Fruit fly (Drosophila melanogaster) whole organism, prepupa: Measurements from ENCODE around the gene mRpL46.
A peak's percentile ranks its signal among the peaks of the same experiment; 100 is the strongest.

Experiments used
- Blimp-1 ChIP-seq: fragments of 200-800 bp; sonication (Bioruptor generic); optimal IDR thresholded peaks from 3 replicates; lab custom pipeline; 2017; ENCODE audit warnings: missing biosample characterization, missing genetic modification characterization, mild to moderate bottlenecking, moderate library complexity, missing genetic modification reagents
- CG32006 ChIP-seq: fragments of 200-800 bp; sonication (Bioruptor generic); optimal IDR thresholded peaks from 3 replicates; lab custom pipeline; 2017; ENCODE audit warnings: missing biosample characterization, mild to moderate bottlenecking, missing genetic modification characterization
- CG8632 ChIP-seq: fragments of 200-800 bp; sonication (Bioruptor generic); optimal IDR thresholded peaks from 3 replicates; lab custom pipeline; 2016; ENCODE audit warnings: missing biosample characterization, missing genetic modification characterization
- Eip93F ChIP-seq: fragments of 200-800 bp; sonication (Bioruptor generic); optimal IDR thresholded peaks from 2 replicates; lab custom pipeline; 2016; ENCODE audit warnings: missing biosample characterization, mild to moderate bottlenecking, missing genetic modification characterization
- Gug ChIP-seq: fragments of 200-800 bp; sonication (Bioruptor generic); IDR thresholded peaks from 2 replicates; pipeline ENCODE4 v1.3.6; 2022; ENCODE audit warnings: missing biosample characterization, missing genetic modification characterization
- Hr4 ChIP-seq: fragments of 200-800 bp; sonication (Bioruptor generic); optimal IDR thresholded peaks from 3 replicates; lab custom pipeline; 2016; ENCODE audit warnings: missing biosample characterization, missing genetic modification characterization
- Lpt ChIP-seq: fragments of 200-800 bp; sonication (Bioruptor generic); optimal IDR thresholded peaks from 3 replicates; lab custom pipeline; 2016; ENCODE audit warnings: missing biosample characterization, missing genetic modification characterization
- OdsH ChIP-seq: fragments of 200-800 bp; sonication (Bioruptor generic); optimal IDR thresholded peaks from 3 replicates; lab custom pipeline; 2016; ENCODE audit warnings: missing biosample characterization, missing genetic modification characterization
- cyc ChIP-seq: fragments of 200-800 bp; sonication (Bioruptor generic); optimal IDR thresholded peaks from 3 replicates; lab custom pipeline; 2016; ENCODE audit warnings: missing biosample characterization, missing genetic modification characterization
- dsx ChIP-seq: fragments of 200-800 bp; optimal IDR thresholded peaks from 3 replicates; lab custom pipeline; 2019; ENCODE audit warnings: missing biosample characterization, mild to moderate bottlenecking, missing genetic modification characterization, moderate library complexity; ENCODE audit not compliant: poor library complexity, severe bottlenecking
- lz ChIP-seq: fragments of 200-800 bp; sonication (Bioruptor generic); optimal IDR thresholded peaks from 3 replicates; lab custom pipeline; 2016; ENCODE audit warnings: missing biosample characterization, missing genetic modification characterization
- vri ChIP-seq: fragments of 200-800 bp; sonication (Bioruptor generic); optimal IDR thresholded peaks from 3 replicates; lab custom pipeline; 2016; ENCODE audit warnings: missing biosample characterization, mild to moderate bottlenecking, missing genetic modification characterization

DNA sequence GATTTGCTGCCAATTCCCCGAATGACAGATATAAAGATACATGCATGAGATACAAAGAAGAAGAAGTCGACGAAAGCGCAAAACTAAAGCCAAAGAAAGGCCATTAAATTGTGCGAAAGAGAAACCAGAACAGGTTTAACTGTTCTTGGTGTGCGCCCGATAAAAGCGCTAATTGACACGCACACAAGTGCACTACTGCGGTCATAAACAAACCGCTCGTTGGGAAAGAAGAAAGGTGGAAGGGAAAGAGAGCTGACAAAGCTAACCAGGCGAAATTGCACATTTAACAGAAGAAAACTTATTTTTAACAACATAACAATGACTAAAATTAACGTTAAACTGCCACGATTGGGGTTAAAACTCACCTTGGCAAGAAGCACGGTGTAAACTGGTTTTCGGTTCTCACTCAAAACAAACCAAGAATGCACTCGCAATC lies 47.1 kb upstream of the mRpL46 start:
- TF ChIP-seq Blimp-1 (GFP tag; lab: Kevin White, UChicago) (peak; percentile 96), Hr4 (GFP tag; lab: Kevin White, UChicago) (no peak), Gug (no peak), CG8632 (GFP tag; lab: Kevin White, UChicago) (no peak), dsx (peak; percentile 33), cyc (GFP tag; lab: Kevin White, UChicago) (no peak), CG32006 (GFP tag; lab: Kevin White, UChicago) (no peak), OdsH (GFP tag; lab: Kevin White, UChicago) (no peak), Eip93F (no peak), lz (GFP tag; lab: Kevin White, UChicago) (no peak), vri (GFP tag; lab: Kevin White, UChicago) (no peak), Lpt (GFP tag; lab: Kevin White, UChicago) (no peak)
